Fruit fly (Drosophila melanogaster): ENCODE measurements around the gene CG7049.

CG7049 gene

DNA sequence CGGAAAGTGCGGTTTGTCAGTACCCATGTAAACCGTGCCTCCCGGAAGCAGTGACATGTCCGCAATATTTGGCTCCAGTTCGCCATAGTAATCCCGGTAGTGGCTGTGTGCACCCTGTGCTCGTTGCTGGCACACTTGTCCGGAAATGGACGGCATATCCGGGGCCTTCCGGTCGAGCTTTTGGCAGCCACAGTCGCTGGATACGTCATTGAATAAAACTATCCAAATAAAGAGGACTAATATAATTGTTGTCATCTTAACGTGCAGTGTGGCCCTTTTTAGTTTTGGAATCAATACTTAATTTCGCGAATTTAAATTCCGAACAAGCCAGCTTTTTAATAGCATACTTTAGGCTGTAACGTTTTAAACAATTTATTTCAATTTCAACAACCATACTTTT is at the start of gene CG7049:
Gene CG7049 (minus strand): TSS at position 280 of the 400 bp plus-strand sequence.
- TF ChIP-seq CG32264 (GFP tag; optimal IDR thresholded peaks at IDR 0.05), result no peak
- peak; percentile 86 for TF ChIP-seq Myc (optimal IDR thresholded peaks at IDR 0.05)
- no peak for TF ChIP-seq tai (GFP tag; optimal IDR thresholded peaks at IDR 0.05)
- TF ChIP-seq N (GFP tag; optimal IDR thresholded peaks at IDR 0.05), result peak; percentile 50

DNA sequence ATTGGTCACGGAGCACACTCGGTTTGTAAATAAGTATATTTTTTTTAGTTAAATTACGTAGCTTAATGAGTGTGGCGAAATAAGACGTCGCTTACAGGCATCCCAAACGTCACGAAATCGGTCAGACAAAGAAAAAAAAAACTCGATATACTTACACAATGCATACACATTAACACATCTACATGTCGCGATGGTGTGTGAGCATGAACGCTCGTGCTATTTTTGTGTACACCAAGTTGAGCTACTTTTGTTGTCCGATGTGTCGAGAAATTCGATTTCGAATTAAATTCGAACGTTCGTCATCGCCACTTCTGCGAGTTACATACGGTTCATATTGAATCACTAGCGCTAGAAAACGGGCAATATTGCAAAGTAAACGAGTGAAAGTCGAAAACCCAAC is 49.1 kb upstream of the CG7049 start:
- TF ChIP-seq Jra (GFP tag; optimal IDR thresholded peaks at IDR 0.05) (no peak), Dfd (GFP tag; optimal IDR thresholded peaks at IDR 0.05) (no peak), sage (GFP tag; optimal IDR thresholded peaks at IDR 0.05) (peak; percentile 39), CG32264 (GFP tag; optimal IDR thresholded peaks at IDR 0.05) (peak; percentile 18), Hr83 (GFP tag; optimal IDR thresholded peaks at IDR 0.05; ENCODE audit: poor library complexity, severe bottlenecking) (peak; percentile 7), woc (GFP tag; optimal IDR thresholded peaks at IDR 0.05) (peak; percentile 14), dsf (GFP tag; optimal IDR thresholded peaks at IDR 0.05; ENCODE audit: borderline replicate concordance) (no peak), Abd-B (GFP tag; optimal IDR thresholded peaks at IDR 0.05) (no peak), brk (GFP tag; optimal IDR thresholded peaks at IDR 0.05) (peak; percentile 30), CG9705 (GFP tag; optimal IDR thresholded peaks at IDR 0.05) (no peak), pan (optimal IDR thresholded peaks at IDR 0.05) (no peak), rgr (GFP tag; optimal IDR thresholded peaks at IDR 0.05) (no peak)

DNA sequence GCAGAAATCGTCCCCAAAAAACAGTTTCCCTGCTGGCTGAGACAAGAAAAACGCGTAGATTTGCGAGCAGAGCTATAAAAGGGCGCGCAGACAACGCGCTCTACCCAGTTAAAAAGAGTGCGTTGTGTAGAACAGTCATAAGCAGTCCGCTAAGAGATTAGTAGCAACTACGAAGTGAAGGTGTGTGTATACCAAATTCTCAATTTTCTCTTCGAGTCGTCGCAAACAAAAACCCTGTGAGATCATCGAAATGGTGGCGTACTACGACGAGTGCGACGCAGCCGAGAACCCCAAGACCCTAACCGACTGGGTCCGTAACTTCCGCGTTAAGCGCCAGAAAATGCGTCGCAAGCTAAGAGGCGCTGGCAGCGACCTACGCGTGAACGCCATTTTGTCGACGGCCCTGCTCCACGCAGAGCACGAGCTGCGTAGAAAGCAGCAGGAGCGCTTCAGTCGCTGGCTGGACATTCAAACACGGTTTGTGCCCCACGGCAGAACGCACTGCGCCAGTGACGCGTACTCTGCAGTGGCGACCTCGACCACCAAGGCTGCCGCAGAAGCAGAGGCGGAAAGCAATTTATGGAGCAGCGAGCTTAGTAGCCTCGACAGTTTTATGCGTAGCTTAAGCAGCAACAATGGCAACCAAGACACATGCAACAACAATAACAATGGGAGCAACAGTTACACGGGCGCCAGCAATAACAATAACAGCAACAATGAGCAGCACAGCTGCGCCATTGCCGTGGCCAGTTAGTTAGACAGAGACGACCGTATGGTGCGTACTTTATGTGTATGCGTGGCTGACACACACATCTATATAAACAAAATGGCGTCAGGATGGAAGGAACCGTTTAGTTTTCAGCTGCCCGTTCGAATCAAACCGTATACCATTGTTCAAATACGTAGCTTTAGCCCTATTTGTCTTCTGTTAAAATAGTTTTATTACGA is 48.2 kb upstream of the CG7049 start:
- TF ChIP-seq Dif (GFP tag; optimal IDR thresholded peaks at IDR 0.05; ENCODE audit: partially characterized antibody) (peak; percentile 76), Mio (GFP tag; optimal IDR thresholded peaks at IDR 0.05) (peak; percentile 19), Hr83 (GFP tag; optimal IDR thresholded peaks at IDR 0.05; ENCODE audit: poor library complexity, severe bottlenecking) (peak; percentile 52), OdsH (GFP tag; optimal IDR thresholded peaks at IDR 0.05) (peak; percentile 14), HLH106 (tag; optimal IDR thresholded peaks at IDR 0.05) (no peak), jim (GFP tag; optimal IDR thresholded peaks at IDR 0.05) (peak; percentile 72), tai (GFP tag; optimal IDR thresholded peaks at IDR 0.05) (peak; percentile 56), CG9705 (GFP tag; optimal IDR thresholded peaks at IDR 0.05) (no peak), Hnf4 (GFP tag; optimal IDR thresholded peaks at IDR 0.05) (peak; percentile 72), Rel (GFP tag; optimal IDR thresholded peaks at IDR 0.05) (no peak), Rel (tag; optimal IDR thresholded peaks at IDR 0.05) (peak; percentile 29), sage (GFP tag; optimal IDR thresholded peaks at IDR 0.05) (no peak), dl (GFP tag; optimal IDR thresholded peaks at IDR 0.05; ENCODE audit: insufficient read depth in 1 of 2, partially characterized antibody in 2 of 2) (peak in 1 of 2 experiments; percentile 32), Sp1 (GFP tag; optimal IDR thresholded peaks at IDR 0.05) (peak; percentile 28)

DNA sequence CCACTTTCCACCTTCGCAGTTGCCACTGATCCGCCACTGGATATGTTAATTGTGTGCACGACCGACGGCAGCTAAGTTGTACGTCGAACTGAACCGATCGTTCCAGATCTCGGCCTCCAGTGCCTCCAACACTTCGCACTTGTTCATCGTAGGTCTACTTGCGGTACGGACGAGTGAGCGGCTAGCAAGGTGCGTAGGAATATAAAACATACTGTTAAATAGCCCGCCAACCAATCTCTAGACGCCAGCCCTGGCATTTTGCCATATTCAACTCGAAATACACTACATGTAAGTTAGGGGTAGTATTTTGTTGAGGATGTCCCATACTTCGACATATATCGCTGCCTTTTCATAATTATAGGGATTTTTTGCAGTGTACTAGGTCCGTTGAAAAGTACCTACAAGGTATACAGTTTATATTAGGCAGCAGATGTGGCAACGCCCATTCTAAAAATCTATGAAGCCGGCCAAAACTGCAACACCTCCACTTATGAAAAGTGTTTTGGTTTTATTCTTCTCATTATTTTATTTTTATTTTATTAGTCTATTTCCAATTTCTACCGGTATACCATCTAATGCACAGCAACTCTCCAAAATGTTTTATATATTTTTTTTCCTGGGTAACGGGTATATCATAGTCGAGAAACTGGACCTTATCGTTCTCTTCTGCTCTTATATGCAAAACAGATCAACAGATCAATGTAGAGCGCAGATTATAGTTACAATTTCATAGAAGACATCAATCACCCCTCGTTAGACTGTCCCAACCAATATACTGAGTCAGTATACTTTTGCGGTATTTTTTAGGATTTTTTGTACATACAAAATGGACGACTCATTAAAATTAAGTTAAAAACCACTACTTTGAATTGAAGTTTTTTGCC is 47.2 kb upstream of the CG7049 start, which contains the start of the genes pyx and CG33229:
Gene pyx (minus strand): TSS at position 51 of the 884 bp plus-strand sequence.
Gene CG33229 (plus strand): TSS at position 834 of the 884 bp plus-strand sequence.
- TF ChIP-seq Hr78 (GFP tag; optimal IDR thresholded peaks at IDR 0.05) (no peak), Hnf4 (GFP tag; optimal IDR thresholded peaks at IDR 0.05) (peak; percentile 4), h (GFP tag; optimal IDR thresholded peaks at IDR 0.05) (peak; percentile 73), Myc (optimal IDR thresholded peaks at IDR 0.05) (no peak), HLH106 (tag; optimal IDR thresholded peaks at IDR 0.05) (peak; percentile 85), dsf (GFP tag; optimal IDR thresholded peaks at IDR 0.05; ENCODE audit: borderline replicate concordance) (no peak), brk (GFP tag; optimal IDR thresholded peaks at IDR 0.05) (no peak), sage (GFP tag; optimal IDR thresholded peaks at IDR 0.05) (peak; percentile 44), Dif (GFP tag; optimal IDR thresholded peaks at IDR 0.05; ENCODE audit: partially characterized antibody) (no peak), OdsH (GFP tag; optimal IDR thresholded peaks at IDR 0.05) (peak; percentile 60), lola (GFP tag; optimal IDR thresholded peaks at IDR 0.05) (no peak), Jra (GFP tag; optimal IDR thresholded peaks at IDR 0.05) (no peak), psq (GFP tag; optimal IDR thresholded peaks at IDR 0.05) (peak; percentile 53), ey (GFP tag; optimal IDR thresholded peaks at IDR 0.05) (peak; percentile 77), Abd-B (GFP tag; optimal IDR thresholded peaks at IDR 0.05) (no peak), fru (GFP tag; optimal IDR thresholded peaks at IDR 0.05) (peak; percentile 74), N (GFP tag; optimal IDR thresholded peaks at IDR 0.05) (no peak), sv (GFP tag; optimal IDR thresholded peaks at IDR 0.05) (peak; percentile 82), Mio (GFP tag; optimal IDR thresholded peaks at IDR 0.05) (no peak), pan (optimal IDR thresholded peaks at IDR 0.05) (no peak), Rel (GFP tag; optimal IDR thresholded peaks at IDR 0.05) (peak; percentile 3), Rel (tag; optimal IDR thresholded peaks at IDR 0.05) (no peak), dl (GFP tag; optimal IDR thresholded peaks at IDR 0.05; ENCODE audit: insufficient read depth in 1 of 2, partially characterized antibody in 2 of 2) (no peak), CG9705 (GFP tag; optimal IDR thresholded peaks at IDR 0.05) (peak; percentile 67), Dfd (GFP tag; optimal IDR thresholded peaks at IDR 0.05) (no peak), Vsx2 (GFP tag; optimal IDR thresholded peaks at IDR 0.05; ENCODE audit: partially characterized antibody) (no peak), tai (GFP tag; optimal IDR thresholded peaks at IDR 0.05) (no peak), Sp1 (GFP tag; optimal IDR thresholded peaks at IDR 0.05) (peak; percentile 61), GATAd (GFP tag; optimal IDR thresholded peaks at IDR 0.05) (no peak), br (GFP tag; optimal IDR thresholded peaks at IDR 0.05) (peak; percentile 68), usp (GFP tag; optimal IDR thresholded peaks at IDR 0.05) (no peak), Hr83 (GFP tag; optimal IDR thresholded peaks at IDR 0.05; ENCODE audit: poor library complexity, severe bottlenecking) (peak; percentile 63), jim (GFP tag; optimal IDR thresholded peaks at IDR 0.05) (peak; percentile 17)
